Fruit fly (Drosophila melanogaster) whole organism, embryonic: Measurements from ENCODE around the gene Mccc1.
A peak's percentile ranks its signal among the peaks of the same experiment; 100 is the strongest.

ENCODE experiments used
- Abd-B ChIP-seq: fragments of 200-800 bp; sonication (Bioruptor generic); optimal IDR thresholded peaks from 2 replicates; lab custom pipeline; 2018; ENCODE audit warnings: missing biosample characterization, mild to moderate bottlenecking, missing genetic modification characterization, moderate library complexity
- CG12104 ChIP-seq: fragments of 200-800 bp; sonication (Bioruptor generic); optimal IDR thresholded peaks from 3 replicates; lab custom pipeline; 2016; ENCODE audit warnings: missing biosample characterization, missing genetic modification characterization
- CG12942 ChIP-seq: fragments of 200-800 bp; sonication (Bioruptor generic); optimal IDR thresholded peaks from 3 replicates; lab custom pipeline; 2016; ENCODE audit warnings: missing biosample characterization, missing genetic modification characterization
- CG13296 ChIP-seq: fragments of 200-800 bp; sonication (Bioruptor generic); optimal IDR thresholded peaks from 3 replicates; lab custom pipeline; 2018; ENCODE audit warnings: missing biosample characterization, mild to moderate bottlenecking, missing genetic modification characterization
- CG15073 ChIP-seq: fragments of 200-800 bp; sonication (Bioruptor generic); optimal IDR thresholded peaks from 2 replicates; lab custom pipeline; 2016; ENCODE audit warnings: missing biosample characterization, missing genetic modification characterization
- CG15514 ChIP-seq: fragments of 200-800 bp; sonication (Bioruptor generic); optimal IDR thresholded peaks from 3 replicates; lab custom pipeline; 2017; ENCODE audit warnings: missing biosample characterization, missing genetic modification characterization, mild to moderate bottlenecking, moderate library complexity, missing genetic modification reagents
- CG17802 ChIP-seq: fragments of 200-800 bp; sonication (Bioruptor generic); optimal IDR thresholded peaks from 2 replicates; lab custom pipeline; 2018; ENCODE audit warnings: missing biosample characterization, mild to moderate bottlenecking, missing genetic modification characterization, moderate library complexity
- CG2712 ChIP-seq: fragments of 200-800 bp; optimal IDR thresholded peaks from 3 replicates; lab custom pipeline; 2019; ENCODE audit warnings: missing biosample characterization, mild to moderate bottlenecking, missing genetic modification characterization, moderate library complexity
- CG34376 ChIP-seq: fragments of 200-800 bp; sonication (Bioruptor generic); optimal IDR thresholded peaks from 2 replicates; lab custom pipeline; 2018; ENCODE audit warnings: missing biosample characterization, mild to moderate bottlenecking, missing genetic modification characterization
- CG4282 ChIP-seq: fragments of 200-800 bp; sonication (Bioruptor generic); optimal IDR thresholded peaks from 2 replicates; lab custom pipeline; 2016; ENCODE audit warnings: missing biosample characterization, missing genetic modification characterization
- CG4328 ChIP-seq: fragments of 200-800 bp; sonication (Bioruptor generic); optimal IDR thresholded peaks from 3 replicates; lab custom pipeline; 2017; ENCODE audit warnings: missing biosample characterization, missing genetic modification reagents, missing genetic modification characterization
- CG4360 ChIP-seq: fragments of 200-800 bp; sonication (Bioruptor generic); IDR thresholded peaks from 2 replicates; pipeline ENCODE4 v1.3.6; 2022; ENCODE audit warnings: missing biosample characterization, missing genetic modification characterization
- CG4707 ChIP-seq: fragments of 200-800 bp; sonication (Bioruptor generic); optimal IDR thresholded peaks from 2 replicates; lab custom pipeline; 2018; ENCODE audit warnings: missing biosample characterization, mild to moderate bottlenecking, missing genetic modification characterization, moderate library complexity
- CG6272 ChIP-seq: fragments of 200-800 bp; sonication (Bioruptor generic); IDR thresholded peaks from 2 replicates; pipeline ENCODE4 v1.3.6; 2022; ENCODE audit warnings: missing biosample characterization, missing genetic modification characterization
- CG6813 ChIP-seq: fragments of 200-800 bp; sonication (Bioruptor generic); optimal IDR thresholded peaks from 2 replicates; lab custom pipeline; 2017; ENCODE audit warnings: missing biosample characterization, missing genetic modification characterization, mild to moderate bottlenecking, moderate library complexity, missing genetic modification reagents
- CG8359 ChIP-seq: fragments of 200-800 bp; sonication (Bioruptor generic); optimal IDR thresholded peaks from 2 replicates; lab custom pipeline; 2017; ENCODE audit warnings: missing biosample characterization, mild to moderate bottlenecking, missing genetic modification characterization, borderline replicate concordance
- CG9876 ChIP-seq: fragments of 200-800 bp; sonication (Bioruptor generic); optimal IDR thresholded peaks from 2 replicates; lab custom pipeline; 2016; ENCODE audit warnings: missing biosample characterization, missing genetic modification characterization
- D19B ChIP-seq: fragments of 200-800 bp; sonication (Bioruptor generic); optimal IDR thresholded peaks from 2 replicates; lab custom pipeline; 2017; ENCODE audit warnings: missing biosample characterization, mild to moderate bottlenecking, missing genetic modification characterization
- Dip2 ChIP-seq: fragments of 200-800 bp; sonication (Bioruptor generic); IDR thresholded peaks from 2 replicates; pipeline ENCODE4 v1.3.6; 2022; ENCODE audit warnings: missing biosample characterization, missing genetic modification characterization
- Dip3 ChIP-seq: fragments of 200-800 bp; sonication (Bioruptor generic); optimal IDR thresholded peaks from 3 replicates; lab custom pipeline; 2016; ENCODE audit warnings: missing biosample characterization, missing genetic modification characterization
- HLH3B ChIP-seq: fragments of 200-800 bp; sonication (Bioruptor generic); IDR thresholded peaks from 2 replicates; pipeline ENCODE4 v1.3.6; 2022; ENCODE audit warnings: missing biosample characterization, missing genetic modification characterization
- HmgZ ChIP-seq: fragments of 200-800 bp; sonication (Bioruptor generic); optimal IDR thresholded peaks from 2 replicates; lab custom pipeline; 2018; ENCODE audit warnings: missing biosample characterization, mild to moderate bottlenecking, missing genetic modification characterization
- Hr78 ChIP-seq, 2 experiments: fragments of 200-800 bp in 1 of 2; fragments of >200 bp in 1 of 2; sonication (Bioruptor generic) in 1 of 2; optimal IDR thresholded peaks; 2 replicates each; lab custom pipeline; 2017 to 2019; ENCODE audit warnings: missing biosample characterization in 2 of 2, missing genetic modification characterization in 2 of 2, mild to moderate bottlenecking in 1 of 2, moderate library complexity in 1 of 2
- MTF-1 ChIP-seq: fragments of 200-800 bp; sonication (Bioruptor generic); optimal IDR thresholded peaks from 2 replicates; lab custom pipeline; 2018; ENCODE audit warnings: missing biosample characterization, mild to moderate bottlenecking, missing genetic modification characterization, borderline replicate concordance
- Mes4 ChIP-seq: fragments of 200-800 bp; sonication (Bioruptor generic); optimal IDR thresholded peaks from 2 replicates; lab custom pipeline; 2016; ENCODE audit warnings: missing biosample characterization, missing genetic modification characterization
- Neu2 ChIP-seq: fragments of 200-800 bp; sonication (Bioruptor generic); optimal IDR thresholded peaks from 3 replicates; lab custom pipeline; 2016; ENCODE audit warnings: missing biosample characterization, missing genetic modification characterization, borderline replicate concordance
- Nf-YB ChIP-seq: fragments of 200-800 bp; sonication (Bioruptor generic); optimal IDR thresholded peaks from 3 replicates; lab custom pipeline; 2019; ENCODE audit warnings: missing biosample characterization, mild to moderate bottlenecking, missing genetic modification characterization, moderate library complexity
- Oli ChIP-seq: fragments of 200-800 bp; sonication (Bioruptor generic); optimal IDR thresholded peaks from 2 replicates; lab custom pipeline; 2018; ENCODE audit warnings: missing biosample characterization, mild to moderate bottlenecking, missing genetic modification characterization, moderate library complexity
- PHDP ChIP-seq: fragments of 200-800 bp; sonication (Bioruptor generic); optimal IDR thresholded peaks from 3 replicates; lab custom pipeline; 2018; ENCODE audit warnings: missing biosample characterization, mild to moderate bottlenecking, missing genetic modification characterization, moderate library complexity
- Pdp1 ChIP-seq, 2 experiments: fragments of 200-800 bp; sonication (Bioruptor generic); optimal IDR thresholded peaks; 3 replicates each; lab custom pipeline; 2016; ENCODE audit warnings: missing biosample characterization in 2 of 2, missing genetic modification characterization in 2 of 2, mild to moderate bottlenecking in 1 of 2, moderate library complexity in 1 of 2
- amos ChIP-seq: fragments of 200-800 bp; sonication (Bioruptor generic); IDR thresholded peaks from 2 replicates; pipeline ENCODE4 v1.3.6; 2022; ENCODE audit warnings: missing biosample characterization, missing genetic modification characterization; ENCODE audit not compliant: partially characterized antibody
- chinmo ChIP-seq: fragments of 200-800 bp; sonication (Bioruptor generic); IDR thresholded peaks from 4 replicates; pipeline ENCODE4 v1.3.6; 2022; ENCODE audit warnings: missing biosample characterization, missing genetic modification characterization; ENCODE audit not compliant: partially characterized antibody
- ci ChIP-seq: fragments of 200-800 bp; sonication (Bioruptor generic); IDR thresholded peaks from 3 replicates; pipeline ENCODE4 v1.3.6; 2022; ENCODE audit warnings: missing biosample characterization, missing genetic modification characterization
- crc ChIP-seq: fragments of 200-800 bp; sonication (Bioruptor generic); optimal IDR thresholded peaks from 2 replicates; lab custom pipeline; 2016; ENCODE audit warnings: missing biosample characterization, missing genetic modification characterization
- esg ChIP-seq: fragments of 200-800 bp; sonication (Bioruptor generic); conservative IDR thresholded peaks from 2 replicates; pipeline ENCODE4 v1.3.6; 2022; ENCODE audit warnings: missing biosample characterization, missing genetic modification characterization
- eyg ChIP-seq: fragments of 200-800 bp; sonication (Bioruptor generic); optimal IDR thresholded peaks from 3 replicates; lab custom pipeline; 2016; ENCODE audit warnings: missing biosample characterization, missing genetic modification characterization
- fd3F ChIP-seq: fragments of 200-800 bp; sonication (Bioruptor generic); optimal IDR thresholded peaks from 2 replicates; lab custom pipeline; 2018; ENCODE audit warnings: missing biosample characterization, mild to moderate bottlenecking, missing genetic modification characterization, moderate library complexity
- hth ChIP-seq: fragments of >200 bp; optimal IDR thresholded peaks from 2 replicates; lab custom pipeline; 2017; ENCODE audit warnings: inconsistent platforms
- jing ChIP-seq: fragments of 200-800 bp; sonication (Bioruptor generic); optimal IDR thresholded peaks from 2 replicates; lab custom pipeline; 2018; ENCODE audit warnings: missing biosample characterization, mild to moderate bottlenecking, missing genetic modification characterization
- lov ChIP-seq, 2 experiments: fragments of 200-800 bp in 1 of 2; fragments of >200 bp in 1 of 2; sonication (Bioruptor generic) in 1 of 2; IDR thresholded peaks in 1 of 2; optimal IDR thresholded peaks in 1 of 2; 2 replicates in 1 of 2; 3 replicates in 1 of 2; pipeline versions ENCODE4 v1.3.6 to Lab custom; 2017 to 2022; ENCODE audit warnings: missing biosample characterization in 1 of 2, missing genetic modification characterization in 1 of 2
- nmo ChIP-seq: fragments of 200-800 bp; sonication (Bioruptor generic); optimal IDR thresholded peaks from 2 replicates; lab custom pipeline; 2018; ENCODE audit warnings: missing biosample characterization, mild to moderate bottlenecking, missing genetic modification characterization, moderate library complexity
- onecut ChIP-seq: fragments of 200-800 bp; sonication (Bioruptor generic); IDR thresholded peaks from 2 replicates; pipeline ENCODE4 v1.3.6; 2022; ENCODE audit warnings: missing biosample characterization, missing genetic modification characterization
- pan ChIP-seq, 4 experiments: fragments of >200 bp in 3 of 4; fragments of 200-800 bp in 1 of 4; sonication (Bioruptor generic) in 1 of 4; optimal IDR thresholded peaks in 3 of 4; IDR thresholded peaks in 1 of 4; 2 replicates each; pipeline versions ENCODE4 v1.3.6 to Lab custom; 2017 to 2022; ENCODE audit warnings: missing biosample characterization in 2 of 4, missing genetic modification characterization in 2 of 4, mixed read lengths in 1 of 4
- pita ChIP-seq: fragments of 200-800 bp; sonication (Bioruptor generic); optimal IDR thresholded peaks from 2 replicates; lab custom pipeline; 2017; ENCODE audit warnings: missing biosample characterization, mild to moderate bottlenecking, missing genetic modification characterization
- pum ChIP-seq: fragments of 200-800 bp; sonication (Bioruptor generic); optimal IDR thresholded peaks from 2 replicates; lab custom pipeline; 2016; ENCODE audit warnings: missing biosample characterization, missing genetic modification characterization
- sc ChIP-seq, 3 experiments: fragments of >200 bp in 2 of 3; fragments of 200-800 bp in 1 of 3; sonication (Bioruptor generic) in 1 of 3; optimal IDR thresholded peaks; 2 replicates in 2 of 3; 3 replicates in 1 of 3; lab custom pipeline; 2017; ENCODE audit warnings: mild to moderate bottlenecking in 1 of 3, missing biosample characterization in 1 of 3, missing genetic modification characterization in 1 of 3, missing genetic modification reagents in 1 of 3
- slp2 ChIP-seq: fragments of 200-800 bp; sonication (Bioruptor generic); optimal IDR thresholded peaks from 2 replicates; lab custom pipeline; 2016; ENCODE audit warnings: missing biosample characterization, missing genetic modification characterization
- sob ChIP-seq: fragments of 200-800 bp; sonication (Bioruptor generic); IDR thresholded peaks from 2 replicates; pipeline ENCODE4 v1.3.6; 2022; ENCODE audit warnings: missing biosample characterization, missing genetic modification characterization

Gene Mccc1

dm6 chr3R:31805228-31805738 is 11.6 kb upstream of the Mccc1 start, which contains the start of the genes CG42233 and CG1971 (continued):
- no peak for TF ChIP-seq lov (optimal IDR thresholded peaks at IDR 0.05; lab: Kevin White, UChicago)
- TF ChIP-seq lov (GFP tag; IDR thresholded peaks at IDR 0.05; lab: Robert Waterston, UW): no peak
- no peak for TF ChIP-seq D19B
- no peak for TF ChIP-seq amos (GFP tag; lab: Robert Waterston, UW)
- no peak for TF ChIP-seq CG12942 (GFP tag; lab: Kevin White, UChicago)
- no peak for TF ChIP-seq Nf-YB (GFP tag; lab: Kevin White, UChicago)
- TF ChIP-seq PHDP (tag; lab: Kevin White, UChicago): no peak
- TF ChIP-seq CG4282 (GFP tag; lab: Kevin White, UChicago): peak; percentile 73
- TF ChIP-seq Neu2 (GFP tag; lab: Kevin White, UChicago): no peak
- no peak for TF ChIP-seq sc (optimal IDR thresholded peaks at IDR 0.05; lab: Kevin White, UChicago)
- TF ChIP-seq sc (GFP tag; optimal IDR thresholded peaks at IDR 0.05; lab: Kevin White, UChicago): no peak
- no peak for TF ChIP-seq CG6813 (GFP tag; lab: Kevin White, UChicago)
- no peak for TF ChIP-seq fd3F (GFP tag; lab: Kevin White, UChicago)
- no peak for TF ChIP-seq sob
- no peak for TF ChIP-seq Dip2
- TF ChIP-seq nmo: peak; percentile 41
- no peak for TF ChIP-seq onecut
- no peak for TF ChIP-seq pita
- TF ChIP-seq Mes4: no peak
- TF ChIP-seq CG15073 (GFP tag; lab: Kevin White, UChicago): no peak
- no peak for TF ChIP-seq Hr78 (GFP tag; optimal IDR thresholded peaks at IDR 0.05; lab: Kevin White, UChicago)
- TF ChIP-seq chinmo (GFP tag; lab: Robert Waterston, UW): no peak
- TF ChIP-seq pum (GFP tag; lab: Kevin White, UChicago): peak; percentile 31
- TF ChIP-seq CG15514 (GFP tag; lab: Kevin White, UChicago): peak; percentile 37
- TF ChIP-seq CG12104 (GFP tag; lab: Kevin White, UChicago): no peak
- TF ChIP-seq crc (GFP tag; lab: Kevin White, UChicago): no peak
- TF ChIP-seq Oli (tag; lab: Kevin White, UChicago): peak; percentile 27
- no peak for TF ChIP-seq CG34376 (GFP tag; lab: Kevin White, UChicago)
- TF ChIP-seq Pdp1 (GFP tag; optimal IDR thresholded peaks at IDR 0.05; lab: Kevin White, UChicago): peak in 1 of 2 experiments; percentile 28
- no peak for TF ChIP-seq Abd-B (GFP tag; lab: Kevin White, UChicago)
- peak; percentile 3 for TF ChIP-seq HmgZ
- no peak for TF ChIP-seq CG9876 (GFP tag; lab: Kevin White, UChicago)
- no peak for TF ChIP-seq jing (GFP tag; lab: Kevin White, UChicago)
- TF ChIP-seq hth: no peak
- no peak for TF ChIP-seq esg (GFP tag; lab: Robert Waterston, UW)
- no peak for TF ChIP-seq pan (optimal IDR thresholded peaks at IDR 0.05; lab: Kevin White, UChicago)
- peak in 1 of 2 experiments; percentile 44 for TF ChIP-seq pan (GFP tag; optimal IDR thresholded peaks at IDR 0.05 in 1 of 2, IDR thresholded peaks at IDR 0.05 in 1 of 2)
- TF ChIP-seq CG13296 (GFP tag; lab: Kevin White, UChicago): no peak
- no peak for TF ChIP-seq eyg
- no peak for TF ChIP-seq slp2 (GFP tag; lab: Kevin White, UChicago)
- TF ChIP-seq CG4360: no peak
- no peak for TF ChIP-seq MTF-1
- no peak for TF ChIP-seq CG2712 (tag; lab: Kevin White, UChicago)
- TF ChIP-seq CG4328: no peak
- peak; percentile 13 for TF ChIP-seq Dip3 (GFP tag; lab: Kevin White, UChicago)
- TF ChIP-seq CG17802 (tag; lab: Kevin White, UChicago): no peak
- TF ChIP-seq CG8359 (GFP tag; lab: Kevin White, UChicago): no peak
- no peak for TF ChIP-seq CG6272 (GFP tag; lab: Robert Waterston, UW)
- 0 out of 2 replicates have a peak, but pooled peaks have one; percentile 8 for TF ChIP-seq HLH3B
- peak; percentile 30 for TF ChIP-seq CG4707 (GFP tag; lab: Kevin White, UChicago)
- peak; percentile 64; the same call in 2 of the 3 replicates for TF ChIP-seq ci
